Fruit fly (Drosophila melanogaster) whole organism, embryonic: ENCODE data around the gene CG14787.

Source experiments
- Asciz ChIP-seq: fragments of 200-800 bp; sonication (Bioruptor generic); optimal IDR thresholded peaks from 2 replicates; lab custom pipeline; 2017; ENCODE audit warnings: missing biosample characterization, mild to moderate bottlenecking, missing genetic modification characterization, missing genetic modification reagents
- BEAF-32 ChIP-seq: fragments of 200-800 bp; sonication (Bioruptor generic); optimal IDR thresholded peaks from 3 replicates; lab custom pipeline; 2017; ENCODE audit warnings: missing biosample characterization, missing genetic modification characterization, mild to moderate bottlenecking, moderate library complexity, missing genetic modification reagents
- Bgb ChIP-seq: fragments of 200-800 bp; sonication (Bioruptor generic); IDR thresholded peaks from 2 replicates; pipeline ENCODE4 v1.3.6; 2022; ENCODE audit warnings: missing biosample characterization, missing genetic modification characterization; ENCODE audit not compliant: partially characterized antibody
- CG1024 ChIP-seq: fragments of 200-800 bp; sonication (Bioruptor generic); IDR thresholded peaks from 2 replicates; pipeline ENCODE4 v1.3.6; 2022; ENCODE audit warnings: missing biosample characterization, missing genetic modification characterization
- CG10431 ChIP-seq: fragments of 200-800 bp; sonication (Bioruptor generic); optimal IDR thresholded peaks from 3 replicates; lab custom pipeline; 2018; ENCODE audit warnings: missing biosample characterization, mild to moderate bottlenecking, missing genetic modification characterization
- CG11696 ChIP-seq: fragments of 200-800 bp; sonication (Bioruptor generic); IDR thresholded peaks from 2 replicates; pipeline ENCODE4 v1.3.6; 2022; ENCODE audit warnings: missing biosample characterization, missing genetic modification characterization
- CG13123 ChIP-seq: fragments of 200-800 bp; sonication (Bioruptor generic); optimal IDR thresholded peaks from 2 replicates; lab custom pipeline; 2016; ENCODE audit warnings: missing biosample characterization, missing genetic modification characterization
- CG1602 ChIP-seq: fragments of 200-800 bp; sonication (Bioruptor generic); optimal IDR thresholded peaks from 3 replicates; lab custom pipeline; 2016; ENCODE audit warnings: missing biosample characterization, missing genetic modification characterization
- CG1603 ChIP-seq: fragments of 200-800 bp; sonication (Bioruptor generic); optimal IDR thresholded peaks from 2 replicates; lab custom pipeline; 2019; ENCODE audit warnings: missing biosample characterization, mild to moderate bottlenecking, missing genetic modification characterization, moderate library complexity
- CG17802 ChIP-seq: fragments of 200-800 bp; sonication (Bioruptor generic); optimal IDR thresholded peaks from 2 replicates; lab custom pipeline; 2018; ENCODE audit warnings: missing biosample characterization, mild to moderate bottlenecking, missing genetic modification characterization, moderate library complexity
- CG32772 ChIP-seq: fragments of 200-800 bp; sonication (Bioruptor generic); IDR thresholded peaks from 2 replicates; pipeline ENCODE4 v1.3.6; 2022; ENCODE audit warnings: missing biosample characterization, missing genetic modification characterization
- CG3281 ChIP-seq: fragments of 200-800 bp; sonication (Bioruptor generic); optimal IDR thresholded peaks from 3 replicates; lab custom pipeline; 2017; ENCODE audit warnings: missing biosample characterization, mild to moderate bottlenecking, missing genetic modification characterization
- CG34224 ChIP-seq: fragments of 200-800 bp; sonication (Bioruptor generic); IDR thresholded peaks from 3 replicates; pipeline ENCODE4 v1.3.6; 2022; ENCODE audit warnings: missing biosample characterization, missing genetic modification characterization; ENCODE audit not compliant: partially characterized antibody
- CG6765 ChIP-seq: fragments of 200-800 bp; sonication (Bioruptor generic); optimal IDR thresholded peaks from 3 replicates; lab custom pipeline; 2017; ENCODE audit warnings: missing biosample characterization, mild to moderate bottlenecking, missing genetic modification characterization
- CG7745 ChIP-seq: fragments of 200-800 bp; sonication (Bioruptor generic); optimal IDR thresholded peaks from 2 replicates; lab custom pipeline; 2018; ENCODE audit warnings: missing biosample characterization, mild to moderate bottlenecking, missing genetic modification characterization, moderate library complexity
- CG8281 ChIP-seq: fragments of 200-800 bp; sonication (Bioruptor generic); optimal IDR thresholded peaks from 2 replicates; lab custom pipeline; 2018; ENCODE audit warnings: missing biosample characterization, mild to moderate bottlenecking, missing genetic modification characterization, moderate library complexity
- CG9215 ChIP-seq: fragments of 200-800 bp; sonication (Bioruptor generic); IDR thresholded peaks from 2 replicates; pipeline ENCODE4 v1.3.6; 2022; ENCODE audit warnings: missing biosample characterization, missing genetic modification characterization
- CoRest ChIP-seq: fragments of 200-800 bp; sonication (Bioruptor generic); optimal IDR thresholded peaks from 3 replicates; lab custom pipeline; 2018; ENCODE audit warnings: missing biosample characterization, mild to moderate bottlenecking, missing genetic modification characterization, moderate library complexity
- Doc3 ChIP-seq: fragments of 200-800 bp; sonication (Bioruptor generic); IDR thresholded peaks from 3 replicates; pipeline ENCODE4 v1.3.6; 2022; ENCODE audit warnings: missing biosample characterization, missing genetic modification characterization; ENCODE audit not compliant: partially characterized antibody
- Fer1 ChIP-seq: fragments of 200-800 bp; sonication (Bioruptor generic); optimal IDR thresholded peaks from 2 replicates; lab custom pipeline; 2017; ENCODE audit warnings: missing biosample characterization, mild to moderate bottlenecking, missing genetic modification characterization
- Gsc ChIP-seq: fragments of 200-800 bp; sonication (Bioruptor generic); IDR thresholded peaks from 2 replicates; pipeline ENCODE4 v1.3.6; 2022; ENCODE audit warnings: missing biosample characterization, missing genetic modification characterization
- Hsf ChIP-seq: fragments of 200-800 bp; sonication (Bioruptor generic); optimal IDR thresholded peaks from 3 replicates; lab custom pipeline; 2016; ENCODE audit warnings: missing biosample characterization, missing genetic modification characterization
- Lim3 ChIP-seq: fragments of 200-800 bp; sonication (Bioruptor generic); IDR thresholded peaks from 2 replicates; pipeline ENCODE4 v1.3.6; 2022; ENCODE audit warnings: missing biosample characterization, missing genetic modification characterization
- MTF-1 ChIP-seq: fragments of 200-800 bp; sonication (Bioruptor generic); optimal IDR thresholded peaks from 2 replicates; lab custom pipeline; 2018; ENCODE audit warnings: missing biosample characterization, mild to moderate bottlenecking, missing genetic modification characterization, borderline replicate concordance
- Mad ChIP-seq: fragments of 200-800 bp; sonication (Bioruptor generic); optimal IDR thresholded peaks from 2 replicates; lab custom pipeline; 2016; ENCODE audit warnings: missing biosample characterization, missing genetic modification characterization
- NfI ChIP-seq: fragments of 200-800 bp; sonication (Bioruptor generic); optimal IDR thresholded peaks from 3 replicates; lab custom pipeline; 2018; ENCODE audit warnings: missing biosample characterization, mild to moderate bottlenecking, missing genetic modification characterization, moderate library complexity
- Six4 ChIP-seq: fragments of 200-800 bp; sonication (Bioruptor generic); optimal IDR thresholded peaks from 2 replicates; lab custom pipeline; 2016; ENCODE audit warnings: missing biosample characterization, missing genetic modification characterization
- Sox102F ChIP-seq: fragments of 200-800 bp; sonication (Bioruptor generic); optimal IDR thresholded peaks from 2 replicates; lab custom pipeline; 2018; ENCODE audit warnings: missing biosample characterization, mild to moderate bottlenecking, missing genetic modification characterization, moderate library complexity
- Sry-δ ChIP-seq: fragments of 200-800 bp; sonication (Bioruptor generic); optimal IDR thresholded peaks from 2 replicates; lab custom pipeline; 2016; ENCODE audit warnings: missing biosample characterization, missing genetic modification characterization
- Xrp1 ChIP-seq: fragments of 200-800 bp; sonication (Bioruptor generic); IDR thresholded peaks from 2 replicates; pipeline ENCODE4 v1.3.6; 2022; ENCODE audit warnings: missing biosample characterization, missing genetic modification characterization
- YL-1 ChIP-seq: fragments of 200-800 bp; sonication (Bioruptor generic); optimal IDR thresholded peaks from 3 replicates; lab custom pipeline; 2017; ENCODE audit warnings: missing biosample characterization, mild to moderate bottlenecking, missing genetic modification characterization
- ap ChIP-seq: fragments of 200-800 bp; sonication (Bioruptor generic); IDR thresholded peaks from 2 replicates; pipeline ENCODE4 v1.3.6; 2022; ENCODE audit warnings: missing biosample characterization, missing genetic modification characterization
- bowl ChIP-seq: fragments of 200-800 bp; sonication (Bioruptor generic); IDR thresholded peaks from 2 replicates; pipeline ENCODE4 v1.3.6; 2022; ENCODE audit warnings: missing biosample characterization, missing genetic modification characterization
- cwo ChIP-seq: fragments of 200-800 bp; sonication (Bioruptor generic); optimal IDR thresholded peaks from 3 replicates; lab custom pipeline; 2017; ENCODE audit warnings: missing biosample characterization, missing genetic modification characterization, mild to moderate bottlenecking, moderate library complexity, missing genetic modification reagents
- esg ChIP-seq: fragments of 200-800 bp; sonication (Bioruptor generic); conservative IDR thresholded peaks from 2 replicates; pipeline ENCODE4 v1.3.6; 2022; ENCODE audit warnings: missing biosample characterization, missing genetic modification characterization
- eve ChIP-seq, 2 experiments: fragments of >200 bp; optimal IDR thresholded peaks; 2 replicates each; lab custom pipeline; 2017; ENCODE audit warnings: missing biosample characterization in 2 of 2, missing genetic modification characterization in 2 of 2
- ken ChIP-seq: fragments of 200-800 bp; sonication (Bioruptor generic); IDR thresholded peaks from 3 replicates; pipeline ENCODE4 v1.3.6; 2022; ENCODE audit warnings: missing biosample characterization, missing genetic modification characterization
- lab ChIP-seq: fragments of 200-800 bp; sonication (Bioruptor generic); optimal IDR thresholded peaks from 3 replicates; lab custom pipeline; 2017; ENCODE audit warnings: missing biosample characterization, missing genetic modification characterization, mild to moderate bottlenecking, moderate library complexity, missing genetic modification reagents
- lilli ChIP-seq: fragments of 200-800 bp; sonication (Bioruptor generic); optimal IDR thresholded peaks from 3 replicates; lab custom pipeline; 2016; ENCODE audit warnings: missing biosample characterization, missing genetic modification characterization
- pho ChIP-seq: fragments of 200-800 bp; sonication (Bioruptor generic); optimal IDR thresholded peaks from 2 replicates; lab custom pipeline; 2016; ENCODE audit warnings: missing biosample characterization, missing genetic modification characterization
- psq ChIP-seq: fragments of 200-800 bp; sonication (Bioruptor generic); optimal IDR thresholded peaks from 2 replicates; lab custom pipeline; 2017; ENCODE audit warnings: missing biosample characterization, missing genetic modification characterization
- row ChIP-seq: fragments of 200-800 bp; sonication (Bioruptor generic); IDR thresholded peaks from 3 replicates; pipeline ENCODE4 v1.3.6; 2022; ENCODE audit warnings: missing biosample characterization, missing genetic modification characterization
- salm ChIP-seq: fragments of 200-800 bp; sonication (Bioruptor generic); optimal IDR thresholded peaks from 2 replicates; lab custom pipeline; 2018; ENCODE audit warnings: missing biosample characterization, mild to moderate bottlenecking, missing genetic modification characterization
- stc ChIP-seq: fragments of 200-800 bp; sonication (Bioruptor generic); IDR thresholded peaks from 2 replicates; pipeline ENCODE4 v1.3.6; 2022; ENCODE audit warnings: missing biosample characterization, missing genetic modification characterization
- tio ChIP-seq: fragments of 200-800 bp; sonication (Bioruptor generic); optimal IDR thresholded peaks from 2 replicates; lab custom pipeline; 2017; ENCODE audit warnings: missing biosample characterization, missing genetic modification characterization, inconsistent platforms
- ttk ChIP-seq: fragments of 200-800 bp; sonication (Bioruptor generic); IDR thresholded peaks from 2 replicates; pipeline ENCODE4 v2.1.2; 2022; ENCODE audit warnings: missing biosample characterization, missing genetic modification characterization
- tx ChIP-seq: fragments of 200-800 bp; sonication (Bioruptor generic); optimal IDR thresholded peaks from 2 replicates; lab custom pipeline; 2016; ENCODE audit warnings: missing biosample characterization, missing genetic modification characterization
- wek ChIP-seq: fragments of 200-800 bp; sonication (Bioruptor generic); optimal IDR thresholded peaks from 3 replicates; lab custom pipeline; 2018; ENCODE audit warnings: missing biosample characterization, mild to moderate bottlenecking, missing genetic modification characterization, moderate library complexity
- zfh2 ChIP-seq: fragments of 200-800 bp; sonication (Bioruptor generic); optimal IDR thresholded peaks from 2 replicates; lab custom pipeline; 2016; ENCODE audit warnings: missing biosample characterization, missing genetic modification characterization

Gene CG14787

dm6 chrX:1466505-1467381, 5.3 kb upstream of the CG14787 start (continued):
- no peak; the same call in 2 of the 3 replicates for TF ChIP-seq CG34224 (GFP tag; lab: Robert Waterston, UW)
- TF ChIP-seq Lim3 (GFP tag; lab: Robert Waterston, UW): no peak
- no peak for TF ChIP-seq Asciz (GFP tag; lab: Kevin White, UChicago)
- TF ChIP-seq CG1024 (GFP tag; lab: Robert Waterston, UW): no peak
- TF ChIP-seq CG3281 (GFP tag; lab: Kevin White, UChicago): no peak
- TF ChIP-seq bowl (GFP tag; lab: Robert Waterston, UW): no peak
- no peak for TF ChIP-seq ken (GFP tag; lab: Robert Waterston, UW)
- no peak for TF ChIP-seq lab (GFP tag; lab: Kevin White, UChicago)
- peak; percentile 90 for TF ChIP-seq cwo (GFP tag; lab: Kevin White, UChicago)
- no peak for TF ChIP-seq Six4
- TF ChIP-seq CoRest: no peak
- no peak for TF ChIP-seq CG13123 (GFP tag; lab: Kevin White, UChicago)
- TF ChIP-seq esg (GFP tag; lab: Robert Waterston, UW): no peak
- no peak for TF ChIP-seq CG1602
- no peak for TF ChIP-seq psq (GFP tag; lab: Kevin White, UChicago)
- no peak for TF ChIP-seq CG32772 (GFP tag; lab: Robert Waterston, UW)
- no peak for TF ChIP-seq Sox102F
- TF ChIP-seq zfh2 (GFP tag; lab: Kevin White, UChicago): no peak
- TF ChIP-seq stc (GFP tag; lab: Robert Waterston, UW): no peak
- TF ChIP-seq tio (GFP tag; lab: Kevin White, UChicago): no peak
- no peak for TF ChIP-seq tx (GFP tag; lab: Kevin White, UChicago)
- no peak for TF ChIP-seq CG8281
- peak; percentile 33 for TF ChIP-seq Fer1 (GFP tag; lab: Kevin White, UChicago)
- no peak for TF ChIP-seq CG1603
- TF ChIP-seq Sry-δ (GFP tag; lab: Kevin White, UChicago): no peak
- TF ChIP-seq Doc3 (GFP tag; lab: Robert Waterston, UW): no peak
- TF ChIP-seq YL-1 (GFP tag; lab: Kevin White, UChicago): no peak
- TF ChIP-seq CG6765 (GFP tag; lab: Kevin White, UChicago): no peak
- no peak for TF ChIP-seq Gsc (GFP tag; lab: Robert Waterston, UW)
- no peak for TF ChIP-seq row (GFP tag; lab: Robert Waterston, UW)
- TF ChIP-seq MTF-1 (GFP tag; lab: Kevin White, UChicago): no peak
- TF ChIP-seq eve (GFP tag; optimal IDR thresholded peaks at IDR 0.05; lab: Kevin White, UChicago): no peak
- no peak for TF ChIP-seq salm
- TF ChIP-seq Mad (GFP tag; lab: Kevin White, UChicago): no peak
- TF ChIP-seq NfI (GFP tag; lab: Kevin White, UChicago): no peak
- TF ChIP-seq CG10431: no peak
- TF ChIP-seq ap (GFP tag; lab: Robert Waterston, UW): no peak
- no peak for TF ChIP-seq CG17802 (tag; lab: Kevin White, UChicago)
- no peak for TF ChIP-seq ttk
- peak; percentile 40; the same call in 1 of the 2 replicates for TF ChIP-seq Bgb (GFP tag; lab: Robert Waterston, UW)
- no peak for TF ChIP-seq CG11696
- no peak for TF ChIP-seq CG9215 (GFP tag; lab: Robert Waterston, UW)
- no peak for TF ChIP-seq pho (GFP tag; lab: Kevin White, UChicago)
- TF ChIP-seq CG7745: no peak
- TF ChIP-seq wek (GFP tag; lab: Kevin White, UChicago): no peak
- TF ChIP-seq BEAF-32 (GFP tag; lab: Kevin White, UChicago): peak; percentile 3
- no peak for TF ChIP-seq Xrp1 (GFP tag; lab: Robert Waterston, UW)
- TF ChIP-seq lilli: no peak
- no peak for TF ChIP-seq Hsf
